Fruit fly (Drosophila melanogaster): ENCODE data around the gene CG32625.

The CG32625 gene

dm6 chrX:13739411-13739888 lies 17.2 kb downstream of the CG32625 start, which contains the start of gene CG11151 (continued):
- TF ChIP-seq Blimp-1 (GFP tag; optimal IDR thresholded peaks at IDR 0.05) (peak; percentile 83), CG6854 (GFP tag; optimal IDR thresholded peaks at IDR 0.05) (peak; percentile 94), Sox14 (GFP tag; optimal IDR thresholded peaks at IDR 0.05) (peak; percentile 98), topi (GFP tag; optimal IDR thresholded peaks at IDR 0.05) (peak; percentile 98), CG11294 (GFP tag; IDR thresholded peaks at IDR 0.05) (peak; percentile 94), CG4318 (GFP tag; optimal IDR thresholded peaks at IDR 0.05) (peak; percentile 95), CG6808 (GFP tag; optimal IDR thresholded peaks at IDR 0.05) (peak; percentile 90), Ets96B (tag; optimal IDR thresholded peaks at IDR 0.05) (peak; percentile 97), lz (GFP tag; optimal IDR thresholded peaks at IDR 0.05) (peak; percentile 97), Gug (GFP tag; IDR thresholded peaks at IDR 0.05) (peak; percentile 94), CG3032 (tag; optimal IDR thresholded peaks at IDR 0.05) (peak; percentile 93), salr (GFP tag; optimal IDR thresholded peaks at IDR 0.05) (peak; percentile 92 to 95), dsx (GFP tag; optimal IDR thresholded peaks at IDR 0.05; ENCODE audit: poor library complexity, severe bottlenecking) (peak; percentile 95), Hr39 (GFP tag; optimal IDR thresholded peaks at IDR 0.05) (peak; percentile 97)

DNA sequence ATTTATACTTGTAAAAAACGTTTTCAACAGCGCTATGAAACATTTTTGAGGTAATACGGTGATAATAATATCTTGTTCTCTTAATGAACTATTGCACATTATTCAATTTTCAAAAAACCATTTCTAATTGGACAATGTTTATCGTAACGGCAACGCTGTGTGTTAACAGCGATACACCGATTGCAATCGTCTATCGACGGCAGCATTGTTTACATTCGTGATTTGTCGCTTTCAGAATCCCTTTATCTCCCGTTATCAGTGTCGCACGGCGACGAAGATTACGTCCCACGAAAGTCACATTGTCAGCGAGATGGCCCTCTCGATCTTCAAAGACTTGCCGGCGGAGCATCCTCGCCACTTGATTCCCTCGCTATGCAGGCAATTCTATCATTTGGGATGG lies 18.7 kb downstream of the CG32625 start, which contains the start of gene CG11134:
CG11134 (plus strand) TSS at position 4 of the 400 bp plus-strand sequence.
- TF ChIP-seq CG6276 (GFP tag; optimal IDR thresholded peaks at IDR 0.05): no peak
- TF ChIP-seq fkh (GFP tag; optimal IDR thresholded peaks at IDR 0.05): peak; percentile 75

dm6 chrX:13736174-13736482 lies 20.5 kb downstream of the CG32625 start, which contains the start of gene g:
g (minus strand) TSS chrX:13736278.
- TF ChIP-seq Sox14 (GFP tag; optimal IDR thresholded peaks at IDR 0.05): peak; percentile 9
- TF ChIP-seq Eip78C (GFP tag): peak; percentile 35
- peak; percentile 72 for TF ChIP-seq CG1621 (tag; optimal IDR thresholded peaks at IDR 0.05)
- no peak for TF ChIP-seq CG9139 (GFP tag; optimal IDR thresholded peaks at IDR 0.05)
- no peak for TF ChIP-seq achi (GFP tag; optimal IDR thresholded peaks at IDR 0.05)
- TF ChIP-seq dac (GFP tag; optimal IDR thresholded peaks at IDR 0.05): no peak
- no peak for TF ChIP-seq CG7368 (GFP tag; optimal IDR thresholded peaks at IDR 0.05)
- peak; percentile 36 for TF ChIP-seq fkh (GFP tag; optimal IDR thresholded peaks at IDR 0.05)

- TF ChIP-seq CG3919 (GFP tag; optimal IDR thresholded peaks at IDR 0.05): no peak
- peak; percentile 25 for TF ChIP-seq Blimp-1 (GFP tag; optimal IDR thresholded peaks at IDR 0.05)
- no peak for TF ChIP-seq fd85E (GFP tag; optimal IDR thresholded peaks at IDR 0.05)
- TF ChIP-seq lz (GFP tag; optimal IDR thresholded peaks at IDR 0.05): no peak
- no peak for TF ChIP-seq CG31627 (GFP tag; optimal IDR thresholded peaks at IDR 0.05)
- no peak for TF ChIP-seq Sox14 (GFP tag; optimal IDR thresholded peaks at IDR 0.05)
- no peak for TF ChIP-seq Eip93F (GFP tag; optimal IDR thresholded peaks at IDR 0.05)
- TF ChIP-seq Smox (GFP tag; optimal IDR thresholded peaks at IDR 0.05): no peak
- TF ChIP-seq Hr38 (GFP tag; optimal IDR thresholded peaks at IDR 0.05): no peak
- no peak for TF ChIP-seq svp (GFP tag)
- no peak for TF ChIP-seq CG10669 (GFP tag; optimal IDR thresholded peaks at IDR 0.05)
- no peak for TF ChIP-seq topi (GFP tag; optimal IDR thresholded peaks at IDR 0.05)
- no peak for TF ChIP-seq Gug (GFP tag; IDR thresholded peaks at IDR 0.05)
- TF ChIP-seq fkh (GFP tag; optimal IDR thresholded peaks at IDR 0.05): no peak
- TF ChIP-seq pdm3 (GFP tag; optimal IDR thresholded peaks at IDR 0.05): no peak
- TF ChIP-seq CG6163 (GFP tag; IDR thresholded peaks at IDR 0.05): peak; percentile 31; the same call in 1 of the 3 replicates
- no peak for TF ChIP-seq CG6792 (GFP tag; optimal IDR thresholded peaks at IDR 0.05)
- no peak for TF ChIP-seq OdsH (GFP tag; optimal IDR thresholded peaks at IDR 0.05)
- TF ChIP-seq Ets96B (tag; optimal IDR thresholded peaks at IDR 0.05): no peak
- no peak for TF ChIP-seq CG15336 (GFP tag; IDR thresholded peaks at IDR 0.05)
- no peak for TF ChIP-seq eg (GFP tag; IDR thresholded peaks at IDR 0.05)
- TF ChIP-seq fd59A (GFP tag; optimal IDR thresholded peaks at IDR 0.05): no peak
- TF ChIP-seq Met (GFP tag; optimal IDR thresholded peaks at IDR 0.05): no peak
- no peak for TF ChIP-seq CG10631 (GFP tag; optimal IDR thresholded peaks at IDR 0.05)
- no peak for TF ChIP-seq Sox15 (GFP tag; optimal IDR thresholded peaks at IDR 0.05)
- TF ChIP-seq Eip78C (GFP tag): peak; percentile 57
- TF ChIP-seq CG8632 (GFP tag; optimal IDR thresholded peaks at IDR 0.05): no peak
- peak; percentile 29 for TF ChIP-seq Hr4 (GFP tag; optimal IDR thresholded peaks at IDR 0.05)
- no peak for TF ChIP-seq CG11902 (GFP tag; optimal IDR thresholded peaks at IDR 0.05)
- no peak for TF ChIP-seq CG16779 (tag; optimal IDR thresholded peaks at IDR 0.05)
- no peak for TF ChIP-seq dsx (GFP tag; optimal IDR thresholded peaks at IDR 0.05; ENCODE audit: poor library complexity, severe bottlenecking)
These were observed 21.1 kb downstream of the CG32625 start for dm6 chrX:13735322-13736173.
